Worm (Caenorhabditis elegans) whole organism, young adult: Measurements from ENCODE around the gene K08E7.4.
A peak's percentile ranks its signal among the peaks of the same experiment; 100 is the strongest.

Source experiments
- B0261.1 ChIP-seq: sonication (generic microtip); optimal IDR thresholded peaks from 2 replicates; lab custom pipeline; 2016; ENCODE audit warnings: mild to moderate bottlenecking, missing genetic modification characterization, moderate library complexity, missing compliant biosample characterization
- F23B12.7 ChIP-seq: sonication (generic microtip); optimal IDR thresholded peaks from 2 replicates; lab custom pipeline; 2017; ENCODE audit warnings: missing genetic modification characterization, mild to moderate bottlenecking, missing compliant biosample characterization, antibody characterized with exemption, moderate library complexity; ENCODE audit not compliant: insufficient read depth
- F33H1.4 ChIP-seq: fragments of 200-800 bp; sonication (Bioruptor generic); IDR thresholded peaks from 2 replicates; pipeline ENCODE4 v1.3.6; 2022; ENCODE audit warnings: missing genetic modification reagents, missing genetic modification characterization, missing compliant biosample characterization
- F37B4.10 ChIP-seq: fragments of 200-800 bp; sonication (Bioruptor generic); IDR thresholded peaks from 2 replicates; pipeline ENCODE4 v1.3.6; 2022; ENCODE audit warnings: missing genetic modification characterization, missing compliant biosample characterization
- F49E8.2 ChIP-seq: sonication (generic microtip); optimal IDR thresholded peaks from 3 replicates; lab custom pipeline; 2017; ENCODE audit warnings: missing genetic modification characterization, mild to moderate bottlenecking, missing compliant biosample characterization, antibody characterized with exemption, moderate library complexity; ENCODE audit not compliant: insufficient read depth
- T26A5.8 ChIP-seq: sonication (generic microtip); optimal IDR thresholded peaks from 2 replicates; lab custom pipeline; 2016; ENCODE audit warnings: missing genetic modification characterization, missing compliant biosample characterization
- Y53G8AR.9 ChIP-seq: fragments of 200-800 bp; sonication (Bioruptor generic); conservative IDR thresholded peaks from 2 replicates; pipeline ENCODE4 v1.3.6; 2022; ENCODE audit warnings: missing genetic modification reagents, missing genetic modification characterization, missing compliant biosample characterization
- ZK185.1 ChIP-seq: sonication (generic microtip); optimal IDR thresholded peaks from 2 replicates; lab custom pipeline; 2016; ENCODE audit warnings: mild to moderate bottlenecking, missing genetic modification characterization, missing compliant biosample characterization; ENCODE audit not compliant: poor library complexity, severe bottlenecking
- akir-1 ChIP-seq: fragments of 200-800 bp; sonication (Bioruptor generic); optimal IDR thresholded peaks from 2 replicates; lab custom pipeline; 2018; ENCODE audit warnings: mild to moderate bottlenecking, missing genetic modification characterization, moderate library complexity, missing compliant biosample characterization
- attf-6 ChIP-seq: fragments of 200-800 bp; sonication (Bioruptor generic); IDR thresholded peaks from 2 replicates; pipeline ENCODE4 v1.3.6; 2022; ENCODE audit warnings: missing genetic modification reagents, missing genetic modification characterization, missing compliant biosample characterization
- bed-2 ChIP-seq: fragments of 200-800 bp; sonication (Bioruptor generic); IDR thresholded peaks from 2 replicates; pipeline ENCODE4 v1.3.6; 2022; ENCODE audit warnings: missing genetic modification reagents, missing genetic modification characterization, missing compliant biosample characterization
- cebp-1 ChIP-seq, 2 experiments: fragments of 200-800 bp in 1 of 2; sonication (Bioruptor generic) in 1 of 2; sonication (generic microtip) in 1 of 2; IDR thresholded peaks in 1 of 2; optimal IDR thresholded peaks in 1 of 2; 2 replicates each; pipeline versions ENCODE4 v1.3.6 to Lab custom; 2017 to 2022; ENCODE audit warnings: missing compliant biosample characterization in 2 of 2, missing genetic modification characterization in 2 of 2, mild to moderate bottlenecking in 1 of 2, missing genetic modification reagents in 1 of 2, moderate library complexity in 1 of 2
- cebp-2 ChIP-seq: fragments of 200-800 bp; sonication (Bioruptor generic); IDR thresholded peaks from 2 replicates; pipeline ENCODE4 v1.3.6; 2022; ENCODE audit warnings: missing genetic modification characterization, missing compliant biosample characterization
- ceh-91 ChIP-seq: fragments of 200-800 bp; sonication (Bioruptor generic); IDR thresholded peaks from 2 replicates; pipeline ENCODE4 v1.3.6; 2022; ENCODE audit warnings: missing genetic modification reagents, missing genetic modification characterization, missing compliant biosample characterization
- die-1 ChIP-seq: sonication (generic microtip); optimal IDR thresholded peaks from 2 replicates; lab custom pipeline; 2016; ENCODE audit warnings: missing genotype, mild to moderate bottlenecking, missing genetic modification characterization, missing compliant biosample characterization
- dox-1 ChIP-seq: fragments of 200-800 bp; sonication (Bioruptor generic); IDR thresholded peaks from 2 replicates; pipeline ENCODE4 v1.3.6; 2022; ENCODE audit warnings: missing genetic modification reagents, missing genetic modification characterization, missing compliant biosample characterization
- dpl-1 ChIP-seq: fragments of 150-350 bp; optimal IDR thresholded peaks from 2 replicates; lab custom pipeline; 2014; ENCODE audit warnings: missing biosample characterization, missing genetic modification reagents, missing genetic modification characterization
- efl-1 ChIP-seq: fragments of 150-350 bp; optimal IDR thresholded peaks from 2 replicates; lab custom pipeline; 2014; ENCODE audit warnings: missing biosample characterization, missing genetic modification reagents, missing genetic modification characterization
- egl-44 ChIP-seq: fragments of 200-800 bp; sonication (Bioruptor generic); IDR thresholded peaks from 2 replicates; pipeline ENCODE4 v1.3.6; 2022; ENCODE audit warnings: missing genetic modification reagents, missing genetic modification characterization, missing compliant biosample characterization
- fkh-3 ChIP-seq: sonication (generic microtip); optimal IDR thresholded peaks from 2 replicates; lab custom pipeline; 2016; ENCODE audit warnings: mild to moderate bottlenecking, missing genetic modification characterization, missing compliant biosample characterization
- hmg-1.2 ChIP-seq: fragments of 200-800 bp; sonication (Bioruptor generic); IDR thresholded peaks from 2 replicates; pipeline ENCODE4 v1.3.6; 2022; ENCODE audit warnings: missing genetic modification reagents, missing genetic modification characterization, missing compliant biosample characterization
- hsf-1 ChIP-seq: fragments of 200-800 bp; sonication (Bioruptor generic); IDR thresholded peaks from 2 replicates; pipeline ENCODE4 v1.3.6; 2022; ENCODE audit warnings: missing genetic modification reagents, missing genetic modification characterization, missing compliant biosample characterization
- let-526 ChIP-seq: fragments of 200-800 bp; sonication (Bioruptor generic); IDR thresholded peaks from 2 replicates; pipeline ENCODE4 v1.3.6; 2022; ENCODE audit warnings: missing genetic modification reagents, missing genetic modification characterization, missing compliant biosample characterization
- lin-35 ChIP-seq, 3 experiments: fragments of 150-350 bp in 2 of 3; sonication (generic microtip) in 1 of 3; optimal IDR thresholded peaks; 2 replicates each; lab custom pipeline; 2014 to 2018; ENCODE audit warnings: missing biosample characterization in 3 of 3, missing genetic modification characterization in 3 of 3, missing genetic modification reagents in 3 of 3
- lin-40 ChIP-seq: sonication (generic microtip); optimal IDR thresholded peaks from 2 replicates; lab custom pipeline; 2016; ENCODE audit warnings: missing genetic modification characterization, mild to moderate bottlenecking, missing compliant biosample characterization, missing genotype, missing genetic modification reagents
- lin-54 ChIP-seq: fragments of 200-800 bp; sonication (Bioruptor generic); optimal IDR thresholded peaks from 2 replicates; lab custom pipeline; 2018; ENCODE audit warnings: mild to moderate bottlenecking, missing genetic modification characterization, missing compliant biosample characterization
- madf-6 ChIP-seq: fragments of 200-800 bp; sonication (Bioruptor generic); IDR thresholded peaks from 2 replicates; pipeline ENCODE4 v1.3.6; 2022; ENCODE audit warnings: missing genetic modification reagents, missing genetic modification characterization, missing compliant biosample characterization
- mcd-1 ChIP-seq: fragments of 200-800 bp; sonication (Bioruptor generic); IDR thresholded peaks from 2 replicates; pipeline ENCODE4 v1.3.6; 2022; ENCODE audit warnings: missing genetic modification reagents, missing genetic modification characterization, missing compliant biosample characterization
- mxl-1 ChIP-seq: sonication (generic microtip); optimal IDR thresholded peaks from 2 replicates; lab custom pipeline; 2016; ENCODE audit warnings: missing genetic modification characterization, missing compliant biosample characterization
- pbrm-1 ChIP-seq: fragments of 200-800 bp; sonication (Bioruptor generic); IDR thresholded peaks from 2 replicates; pipeline ENCODE4 v1.3.6; 2022; ENCODE audit warnings: missing genetic modification reagents, missing genetic modification characterization, missing compliant biosample characterization
- pha-4 ChIP-seq: fragments of 150-350 bp; sonication (generic microtip); optimal IDR thresholded peaks from 2 replicates; lab custom pipeline; 2014; ENCODE audit warnings: missing biosample characterization, missing genetic modification reagents, missing genetic modification characterization
- repo-1 ChIP-seq: sonication (generic microtip); optimal IDR thresholded peaks from 2 replicates; lab custom pipeline; 2017; ENCODE audit warnings: mild to moderate bottlenecking, missing genetic modification characterization, missing compliant biosample characterization
- sdz-38 ChIP-seq: sonication (generic microtip); optimal IDR thresholded peaks from 2 replicates; lab custom pipeline; 2016; ENCODE audit warnings: missing genotype, missing genetic modification characterization, missing compliant biosample characterization
- snpc-1.1 ChIP-seq: sonication (generic microtip); optimal IDR thresholded peaks from 2 replicates; lab custom pipeline; 2017; ENCODE audit warnings: missing genetic modification characterization, mild to moderate bottlenecking, missing compliant biosample characterization, antibody characterized with exemption, moderate library complexity, missing genotype, missing genetic modification reagents; ENCODE audit not compliant: insufficient read depth
- snpc-1.3 ChIP-seq: sonication (generic microtip); optimal IDR thresholded peaks from 2 replicates; lab custom pipeline; 2017; ENCODE audit warnings: missing genetic modification characterization, mild to moderate bottlenecking, missing compliant biosample characterization, antibody characterized with exemption, moderate library complexity, missing genotype, missing genetic modification reagents; ENCODE audit not compliant: insufficient read depth
- snpc-3.4 ChIP-seq: sonication (generic microtip); optimal IDR thresholded peaks from 2 replicates; lab custom pipeline; 2017; ENCODE audit warnings: missing genetic modification characterization, mild to moderate bottlenecking, missing compliant biosample characterization, antibody characterized with exemption, moderate library complexity, missing genotype, missing genetic modification reagents
- snpc-4 ChIP-seq, 5 experiments: fragments of 150-350 bp in 1 of 5; sonication (generic microtip) in 4 of 5; optimal IDR thresholded peaks; 2 replicates each; lab custom pipeline; 2014 to 2018; ENCODE audit warnings: missing genetic modification characterization in 5 of 5, missing biosample characterization in 3 of 5, antibody characterized with exemption in 2 of 5, mild to moderate bottlenecking in 2 of 5, missing compliant biosample characterization in 2 of 5, missing genotype in 2 of 5, moderate library complexity in 2 of 5, missing genetic modification reagents in 1 of 5
- tbp1 ChIP-seq: fragments of 200-800 bp; sonication (Bioruptor generic); optimal IDR thresholded peaks from 2 replicates; lab custom pipeline; 2018; ENCODE audit warnings: mild to moderate bottlenecking, missing genetic modification characterization, missing compliant biosample characterization
- tlf-1 ChIP-seq: fragments of 200-800 bp; sonication (Bioruptor generic); optimal IDR thresholded peaks from 2 replicates; lab custom pipeline; 2018; ENCODE audit warnings: mild to moderate bottlenecking, missing genetic modification characterization, missing compliant biosample characterization
- unc-130 ChIP-seq: sonication (generic microtip); optimal IDR thresholded peaks from 2 replicates; lab custom pipeline; 2016; ENCODE audit warnings: missing genetic modification reagents, missing genetic modification characterization, missing compliant biosample characterization
- xnd-1 ChIP-seq: sonication (generic microtip); optimal IDR thresholded peaks from 2 replicates; lab custom pipeline; 2016; ENCODE audit warnings: missing genotype, missing genetic modification reagents, missing genetic modification characterization, missing compliant biosample characterization
- zfh-2 ChIP-seq: fragments of 200-800 bp; sonication (Bioruptor generic); conservative IDR thresholded peaks from 2 replicates; pipeline ENCODE4 v1.3.6; 2022; ENCODE audit warnings: missing genetic modification reagents, missing genetic modification characterization, missing compliant biosample characterization
- ztf-25 ChIP-seq: fragments of 200-800 bp; sonication (Bioruptor generic); IDR thresholded peaks from 2 replicates; pipeline ENCODE4 v1.3.6; 2022; ENCODE audit warnings: missing genetic modification reagents, missing genetic modification characterization, missing compliant biosample characterization

Gene K08E7.4

ce11 chrIV:12570546-12570945 is 401 bp downstream of the K08E7.4 start (continued):
- TF ChIP-seq F49E8.2: peak; percentile 61
- no peak for TF ChIP-seq bed-2
- TF ChIP-seq cebp-2 (GFP tag; lab: Robert Waterston, UW): no peak
- no peak for TF ChIP-seq die-1 (tag; lab: Kevin White, UChicago)
- TF ChIP-seq mxl-1 (tag; lab: Kevin White, UChicago): no peak
- no peak for TF ChIP-seq zfh-2 (GFP tag; lab: Robert Waterston, UW)
- peak; percentile 62 for TF ChIP-seq hsf-1 (GFP tag; lab: Robert Waterston, UW)
- no peak for TF ChIP-seq ztf-25
- peak; percentile 1 for TF ChIP-seq T26A5.8
- TF ChIP-seq F23B12.7: no peak

ce11 chrIV:12567176-12567892 is 3.6 kb downstream of the K08E7.4 start, which contains the start of the genes hsb-1 and let-99:
TSS of gene hsb-1 (minus strand) at chrIV:12567226.
TSS of gene let-99 (plus strand) at chrIV:12567842.
- TF ChIP-seq akir-1 (GFP tag; lab: Kevin White, UChicago) (no peak), madf-6 (GFP tag; lab: Robert Waterston, UW) (peak; percentile 91), snpc-1.1 (no peak), F49E8.2 (peak; percentile 52), egl-44 (no peak), tlf-1 (GFP tag; lab: Kevin White, UChicago) (peak; percentile 22), ceh-91 (GFP tag; lab: Robert Waterston, UW) (peak; percentile 65), let-526 (GFP tag; lab: Robert Waterston, UW) (no peak), hsf-1 (GFP tag; lab: Robert Waterston, UW) (peak; percentile 95), Y53G8AR.9 (GFP tag; lab: Robert Waterston, UW) (no peak), lin-35 (GFP tag; optimal IDR thresholded peaks at IDR 0.05; lab: Kevin White, UChicago) (peak in 1 of 3 experiments; percentile 27), unc-130 (GFP tag; lab: Kevin White, UChicago) (peak; percentile 24), efl-1 (peak; percentile 82), attf-6 (peak; percentile 59; the same call in 1 of the 2 replicates), mcd-1 (GFP tag; lab: Robert Waterston, UW) (peak; percentile 56), dox-1 (peak; percentile 58), snpc-3.4 (peak; percentile 29), F33H1.4 (GFP tag; lab: Robert Waterston, UW) (peak; percentile 63), B0261.1 (tag; lab: Kevin White, UChicago) (no peak), ZK185.1 (tag; lab: Kevin White, UChicago) (peak; percentile 10), F37B4.10 (GFP tag; lab: Robert Waterston, UW) (no peak), bed-2 (no peak), hmg-1.2 (GFP tag; lab: Robert Waterston, UW) (peak; percentile 93), repo-1 (tag; lab: Kevin White, UChicago) (no peak), fkh-3 (no peak), sdz-38 (no peak), pha-4 (tag; lab: Kevin White, UChicago) (no peak), cebp-1 (GFP tag; IDR thresholded peaks at IDR 0.05; lab: Robert Waterston, UW) (no peak), cebp-1 (tag; optimal IDR thresholded peaks at IDR 0.05; lab: Kevin White, UChicago) (peak; percentile 23), snpc-1.3 (tag; lab: Kevin White, UChicago) (peak; percentile 61), dpl-1 (peak; percentile 46), tbp1 (GFP tag; lab: Kevin White, UChicago) (peak; percentile 34), lin-40 (tag; lab: Kevin White, UChicago) (no peak), xnd-1 (peak; percentile 91), T26A5.8 (no peak), pbrm-1 (GFP tag; lab: Robert Waterston, UW) (peak; percentile 33; the same call in 1 of the 2 replicates), snpc-4 (GFP tag; optimal IDR thresholded peaks at IDR 0.05; lab: Kevin White, UChicago) (peak; percentile 52), snpc-4 (tag; optimal IDR thresholded peaks at IDR 0.05; lab: Kevin White, UChicago) (peak in 3 of 4 experiments; percentile 48 to 64 (median 61)), lin-54 (GFP tag; lab: Kevin White, UChicago) (peak; percentile 52)
